Fruit fly (Drosophila melanogaster) whole organism, embryonic: ENCODE results near the gene Cdc27.

Experiments
- Bteb2 ChIP-seq: fragments of 200-800 bp; sonication (Bioruptor generic); optimal IDR thresholded peaks from 2 replicates; lab custom pipeline; 2016; ENCODE audit warnings: missing biosample characterization, missing genetic modification characterization
- CG1024 ChIP-seq: fragments of 200-800 bp; sonication (Bioruptor generic); IDR thresholded peaks from 2 replicates; pipeline ENCODE4 v1.3.6; 2022; ENCODE audit warnings: missing biosample characterization, missing genetic modification characterization
- CG10267 ChIP-seq: fragments of 200-800 bp; sonication (Bioruptor generic); optimal IDR thresholded peaks from 2 replicates; lab custom pipeline; 2018; ENCODE audit warnings: missing biosample characterization, mild to moderate bottlenecking, missing genetic modification characterization, moderate library complexity
- CG10543 ChIP-seq: fragments of 200-800 bp; sonication (Bioruptor generic); optimal IDR thresholded peaks from 3 replicates; lab custom pipeline; 2017; ENCODE audit warnings: missing biosample characterization, mild to moderate bottlenecking, missing genetic modification characterization, moderate library complexity
- CG11560 ChIP-seq: fragments of 200-800 bp; sonication (Bioruptor generic); IDR thresholded peaks from 3 replicates; pipeline ENCODE4 v1.3.6; 2022; ENCODE audit warnings: missing biosample characterization, missing genetic modification characterization
- CG12219 ChIP-seq: fragments of 200-800 bp; sonication (Bioruptor generic); optimal IDR thresholded peaks from 3 replicates; lab custom pipeline; 2018; ENCODE audit warnings: missing biosample characterization, mild to moderate bottlenecking, missing genetic modification characterization
- CG13296 ChIP-seq: fragments of 200-800 bp; sonication (Bioruptor generic); optimal IDR thresholded peaks from 3 replicates; lab custom pipeline; 2018; ENCODE audit warnings: missing biosample characterization, mild to moderate bottlenecking, missing genetic modification characterization
- CG14014 ChIP-seq: fragments of 200-800 bp; sonication (Bioruptor generic); IDR thresholded peaks from 2 replicates; pipeline ENCODE4 v1.3.6; 2022; ENCODE audit warnings: missing biosample characterization, missing genetic modification characterization
- CG14860 ChIP-seq: fragments of 200-800 bp; sonication (Bioruptor generic); IDR thresholded peaks from 3 replicates; pipeline ENCODE4 v1.3.6; 2022; ENCODE audit warnings: missing biosample characterization, missing genetic modification characterization; ENCODE audit not compliant: partially characterized antibody
- CG1602 ChIP-seq: fragments of 200-800 bp; sonication (Bioruptor generic); optimal IDR thresholded peaks from 3 replicates; lab custom pipeline; 2016; ENCODE audit warnings: missing biosample characterization, missing genetic modification characterization
- CG1647 ChIP-seq: fragments of 200-800 bp; sonication (Bioruptor generic); optimal IDR thresholded peaks from 3 replicates; lab custom pipeline; 2016; ENCODE audit warnings: missing biosample characterization, missing genetic modification characterization
- CG17359 ChIP-seq: fragments of 200-800 bp; sonication (Bioruptor generic); optimal IDR thresholded peaks from 3 replicates; lab custom pipeline; 2018; ENCODE audit warnings: missing biosample characterization, mild to moderate bottlenecking, missing genetic modification characterization, moderate library complexity
- CG2120 ChIP-seq: fragments of 200-800 bp; sonication (Bioruptor generic); optimal IDR thresholded peaks from 3 replicates; lab custom pipeline; 2016; ENCODE audit warnings: missing biosample characterization, missing genetic modification characterization
- CG30020 ChIP-seq: fragments of 200-800 bp; optimal IDR thresholded peaks from 2 replicates; lab custom pipeline; 2019; ENCODE audit warnings: missing biosample characterization, mild to moderate bottlenecking, missing genetic modification characterization, moderate library complexity
- CG30403 ChIP-seq: fragments of 200-800 bp; sonication (Bioruptor generic); optimal IDR thresholded peaks from 3 replicates; lab custom pipeline; 2016; ENCODE audit warnings: missing biosample characterization, missing genetic modification characterization
- CG3065 ChIP-seq: fragments of 200-800 bp; sonication (Bioruptor generic); optimal IDR thresholded peaks from 2 replicates; lab custom pipeline; 2016; ENCODE audit warnings: missing biosample characterization, missing genetic modification characterization
- CG34422 ChIP-seq: fragments of 200-800 bp; sonication (Bioruptor generic); IDR thresholded peaks from 3 replicates; pipeline ENCODE4 v1.3.6; 2022; ENCODE audit warnings: missing biosample characterization, missing genetic modification characterization
- CG3726 ChIP-seq: fragments of 200-800 bp; sonication (Bioruptor generic); IDR thresholded peaks from 3 replicates; pipeline ENCODE4, ENCODE4 v1.3.6; 2022; ENCODE audit warnings: missing biosample characterization, missing genetic modification characterization
- CG4820 ChIP-seq: fragments of 200-800 bp; sonication (Bioruptor generic); optimal IDR thresholded peaks from 3 replicates; lab custom pipeline; 2016; ENCODE audit warnings: missing biosample characterization, missing genetic modification characterization
- CG6765 ChIP-seq: fragments of 200-800 bp; sonication (Bioruptor generic); optimal IDR thresholded peaks from 3 replicates; lab custom pipeline; 2017; ENCODE audit warnings: missing biosample characterization, mild to moderate bottlenecking, missing genetic modification characterization
- CG6791 ChIP-seq: fragments of 200-800 bp; sonication (Bioruptor generic); IDR thresholded peaks from 3 replicates; pipeline ENCODE4 v1.3.6; 2022; ENCODE audit warnings: missing biosample characterization, missing genetic modification characterization; ENCODE audit not compliant: partially characterized antibody
- CG7271 ChIP-seq: fragments of 200-800 bp; sonication (Bioruptor generic); optimal IDR thresholded peaks from 2 replicates; lab custom pipeline; 2018; ENCODE audit warnings: missing biosample characterization, mild to moderate bottlenecking, missing genetic modification characterization, moderate library complexity
- CG7556 ChIP-seq: fragments of 200-800 bp; sonication (Bioruptor generic); optimal IDR thresholded peaks from 2 replicates; lab custom pipeline; 2017; ENCODE audit warnings: missing biosample characterization, mild to moderate bottlenecking, missing genetic modification characterization
- CG7839 ChIP-seq: fragments of 200-800 bp; sonication (Bioruptor generic); optimal IDR thresholded peaks from 3 replicates; lab custom pipeline; 2018; ENCODE audit warnings: missing biosample characterization, mild to moderate bottlenecking, missing genetic modification characterization, moderate library complexity
- CG7928 ChIP-seq: fragments of 200-800 bp; sonication (Bioruptor generic); optimal IDR thresholded peaks from 2 replicates; lab custom pipeline; 2017; ENCODE audit warnings: missing biosample characterization, mild to moderate bottlenecking, missing genetic modification characterization
- CG8478 ChIP-seq: fragments of >200 bp; optimal IDR thresholded peaks from 2 replicates; lab custom pipeline; 2018
- CG8944 ChIP-seq: fragments of 200-800 bp; sonication (Bioruptor generic); optimal IDR thresholded peaks from 3 replicates; lab custom pipeline; 2016; ENCODE audit warnings: missing biosample characterization, missing genetic modification characterization
- CG9932 ChIP-seq: fragments of 200-800 bp; sonication (Bioruptor generic); IDR thresholded peaks from 2 replicates; pipeline ENCODE4 v1.3.6; 2022; ENCODE audit warnings: missing biosample characterization, missing genetic modification characterization
- Dp ChIP-seq: fragments of 200-800 bp; sonication (Bioruptor generic); optimal IDR thresholded peaks from 2 replicates; lab custom pipeline; 2018; ENCODE audit warnings: missing biosample characterization, mild to moderate bottlenecking, missing genetic modification characterization, moderate library complexity
- NC2α ChIP-seq: fragments of 200-800 bp; sonication (Bioruptor generic); optimal IDR thresholded peaks from 2 replicates; lab custom pipeline; 2016; ENCODE audit warnings: missing biosample characterization, missing genetic modification characterization
- Neu2 ChIP-seq: fragments of 200-800 bp; sonication (Bioruptor generic); optimal IDR thresholded peaks from 3 replicates; lab custom pipeline; 2016; ENCODE audit warnings: missing biosample characterization, missing genetic modification characterization, borderline replicate concordance
- Nf-YC ChIP-seq: fragments of 200-800 bp; optimal IDR thresholded peaks from 3 replicates; lab custom pipeline; 2019; ENCODE audit warnings: missing biosample characterization, mild to moderate bottlenecking, missing genetic modification characterization, moderate library complexity
- Sry-δ ChIP-seq: fragments of 200-800 bp; sonication (Bioruptor generic); optimal IDR thresholded peaks from 2 replicates; lab custom pipeline; 2016; ENCODE audit warnings: missing biosample characterization, missing genetic modification characterization
- bab2 ChIP-seq: fragments of 200-800 bp; sonication (Bioruptor generic); optimal IDR thresholded peaks from 2 replicates; lab custom pipeline; 2016; ENCODE audit warnings: missing biosample characterization, missing genetic modification characterization
- bcd ChIP-seq: fragments of 200-800 bp; sonication (Bioruptor generic); optimal IDR thresholded peaks from 2 replicates; lab custom pipeline; 2017; ENCODE audit warnings: missing biosample characterization, mild to moderate bottlenecking, missing genetic modification characterization
- cad ChIP-seq: fragments of >200 bp; optimal IDR thresholded peaks from 2 replicates; lab custom pipeline; 2017; ENCODE audit warnings: missing biosample characterization, missing genetic modification characterization
- dmrt99B ChIP-seq: fragments of 200-800 bp; sonication (Bioruptor generic); optimal IDR thresholded peaks from 2 replicates; lab custom pipeline; 2018; ENCODE audit warnings: missing biosample characterization, mild to moderate bottlenecking, missing genetic modification characterization, moderate library complexity
- ewg ChIP-seq: fragments of 200-800 bp; sonication (Bioruptor generic); optimal IDR thresholded peaks from 3 replicates; lab custom pipeline; 2017; ENCODE audit warnings: mild to moderate bottlenecking, missing biosample characterization, missing genetic modification reagents, missing genetic modification characterization
- hbn ChIP-seq: fragments of 200-800 bp; sonication (Bioruptor generic); IDR thresholded peaks from 2 replicates; pipeline ENCODE4 v1.3.6; 2022; ENCODE audit warnings: missing biosample characterization, missing genetic modification characterization; ENCODE audit not compliant: partially characterized antibody
- her ChIP-seq: fragments of 200-800 bp; sonication (Bioruptor generic); optimal IDR thresholded peaks from 2 replicates; lab custom pipeline; 2016; ENCODE audit warnings: missing biosample characterization, missing genetic modification characterization
- kay ChIP-seq: fragments of 200-800 bp; sonication (Bioruptor generic); optimal IDR thresholded peaks from 2 replicates; lab custom pipeline; 2016; ENCODE audit warnings: missing biosample characterization, missing genetic modification characterization
- lbe ChIP-seq: fragments of 200-800 bp; sonication (Bioruptor generic); optimal IDR thresholded peaks from 2 replicates; lab custom pipeline; 2016; ENCODE audit warnings: missing biosample characterization, mild to moderate bottlenecking, missing genetic modification characterization
- maf-S ChIP-seq: fragments of 200-800 bp; sonication (Bioruptor generic); optimal IDR thresholded peaks from 2 replicates; lab custom pipeline; 2016; ENCODE audit warnings: missing biosample characterization, missing genetic modification characterization
- otp ChIP-seq: fragments of 200-800 bp; sonication (Bioruptor generic); IDR thresholded peaks from 3 replicates; pipeline ENCODE4, ENCODE4 v1.3.6; 2022; ENCODE audit warnings: missing biosample characterization, missing genetic modification characterization
- pan ChIP-seq, 4 experiments: fragments of >200 bp in 3 of 4; fragments of 200-800 bp in 1 of 4; sonication (Bioruptor generic) in 1 of 4; optimal IDR thresholded peaks in 3 of 4; IDR thresholded peaks in 1 of 4; 2 replicates each; pipeline versions ENCODE4 v1.3.6 to Lab custom; 2017 to 2022; ENCODE audit warnings: missing biosample characterization in 2 of 4, missing genetic modification characterization in 2 of 4, mixed read lengths in 1 of 4
- rib ChIP-seq: fragments of 200-800 bp; sonication (Bioruptor generic); IDR thresholded peaks from 2 replicates; pipeline ENCODE4 v1.3.6; 2022; ENCODE audit warnings: missing biosample characterization, missing genetic modification characterization
- sens ChIP-seq: fragments of 200-800 bp; sonication (Bioruptor generic); peaks from one replicate; lab custom pipeline; 2016; ENCODE audit warnings: missing biosample characterization, missing genetic modification characterization
- so ChIP-seq: fragments of 200-800 bp; sonication (Bioruptor generic); IDR thresholded peaks from 3 replicates; pipeline ENCODE4 v1.3.6; 2022; ENCODE audit warnings: missing biosample characterization, missing genetic modification characterization
- tio ChIP-seq: fragments of 200-800 bp; sonication (Bioruptor generic); optimal IDR thresholded peaks from 2 replicates; lab custom pipeline; 2017; ENCODE audit warnings: missing biosample characterization, missing genetic modification characterization, inconsistent platforms
- tx ChIP-seq: fragments of 200-800 bp; sonication (Bioruptor generic); optimal IDR thresholded peaks from 2 replicates; lab custom pipeline; 2016; ENCODE audit warnings: missing biosample characterization, missing genetic modification characterization
- vvl ChIP-seq: fragments of 200-800 bp; sonication (Bioruptor generic); IDR thresholded peaks from 2 replicates; pipeline ENCODE4 v1.3.6; 2022; ENCODE audit warnings: missing biosample characterization, missing genetic modification characterization

Cdc27 gene

DNA sequence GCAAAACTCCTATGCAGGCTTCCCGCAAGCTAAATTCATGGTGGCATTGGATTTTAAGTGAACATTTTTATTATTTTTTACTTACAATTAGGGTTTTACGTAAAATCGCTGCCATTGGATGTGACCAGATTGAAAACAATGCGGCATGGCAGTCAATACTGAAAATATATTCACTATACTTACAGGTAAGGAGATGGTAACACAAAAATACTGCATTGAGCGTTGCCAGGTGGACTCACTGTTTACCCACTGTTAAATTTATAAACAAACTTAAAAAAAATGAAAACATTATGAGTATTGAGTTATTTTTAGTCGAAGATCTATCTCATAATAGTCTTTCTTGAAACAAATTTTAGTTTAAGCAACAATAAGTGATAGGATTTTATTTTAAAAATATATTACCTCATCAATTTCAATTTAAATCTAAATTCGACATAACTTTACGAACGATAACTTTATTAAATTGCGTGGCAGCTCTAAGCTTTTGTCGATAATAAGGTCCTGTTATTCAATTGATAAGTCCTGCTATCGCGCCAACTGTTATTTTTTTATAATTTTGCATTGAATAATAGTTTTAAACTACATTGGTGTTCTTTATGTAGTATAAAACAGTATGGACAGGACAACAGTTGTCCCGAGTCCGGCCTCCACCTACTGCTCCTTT lies 5.2 kb downstream of the Cdc27 start, which contains the start of the genes mRpL50 and mei-P22 (continued):
- TF ChIP-seq CG4820, result no peak
- no peak for TF ChIP-seq CG8944 (GFP tag; lab: Kevin White, UChicago)
- TF ChIP-seq kay, result no peak
- no peak for TF ChIP-seq otp (GFP tag; lab: Robert Waterston, UW)
- no peak for TF ChIP-seq Neu2 (GFP tag; lab: Kevin White, UChicago)
- no peak for TF ChIP-seq hbn (GFP tag; lab: Robert Waterston, UW)
- TF ChIP-seq CG6791 (GFP tag; lab: Robert Waterston, UW), result 0 out of 3 replicates have a peak, but pooled peaks have one; percentile 38
- no peak for TF ChIP-seq pan (optimal IDR thresholded peaks at IDR 0.05; lab: Kevin White, UChicago)
- TF ChIP-seq pan (GFP tag; optimal IDR thresholded peaks at IDR 0.05 in 1 of 2, IDR thresholded peaks at IDR 0.05 in 1 of 2), result no peak
- no peak for TF ChIP-seq rib (GFP tag; lab: Robert Waterston, UW)
- TF ChIP-seq CG1024 (GFP tag; lab: Robert Waterston, UW), result no peak
- TF ChIP-seq CG17359 (tag; lab: Kevin White, UChicago), result no peak
- TF ChIP-seq CG3726, result no peak
- peak; percentile 46 for TF ChIP-seq CG10267 (tag; lab: Kevin White, UChicago)
- peak; percentile 50 for TF ChIP-seq CG30020
- peak; percentile 28 for TF ChIP-seq CG7839 (tag; lab: Kevin White, UChicago)
- TF ChIP-seq CG9932 (GFP tag; lab: Robert Waterston, UW), result peak; percentile 71
- TF ChIP-seq CG13296, result no peak
- no peak for TF ChIP-seq dmrt99B (tag; lab: Kevin White, UChicago)
- no peak for TF ChIP-seq tx (GFP tag; lab: Kevin White, UChicago)
- peak; percentile 46 for TF ChIP-seq Dp (GFP tag; lab: Kevin White, UChicago)
- TF ChIP-seq bcd (GFP tag; lab: Kevin White, UChicago), result no peak
- TF ChIP-seq CG7271 (tag; lab: Kevin White, UChicago), result no peak
- TF ChIP-seq Bteb2, result peak; percentile 41
- no peak for TF ChIP-seq tio (GFP tag; lab: Kevin White, UChicago)
- no peak; the same call in 1 of the 2 replicates for TF ChIP-seq vvl (GFP tag; lab: Robert Waterston, UW)
- peak; percentile 8 for TF ChIP-seq CG1647 (GFP tag; lab: Kevin White, UChicago)
- peak; percentile 25 for TF ChIP-seq bab2 (GFP tag; lab: Kevin White, UChicago)
- TF ChIP-seq CG10543 (GFP tag; lab: Kevin White, UChicago), result no peak
- TF ChIP-seq Nf-YC (tag; lab: Kevin White, UChicago), result peak; percentile 36
- TF ChIP-seq maf-S, result no peak
- TF ChIP-seq CG11560, result no peak
- TF ChIP-seq CG12219 (GFP tag; lab: Kevin White, UChicago), result no peak
- TF ChIP-seq ewg (GFP tag; lab: Kevin White, UChicago), result no peak
- peak; percentile 5 for TF ChIP-seq CG1602 (GFP tag; lab: Kevin White, UChicago)
- TF ChIP-seq cad (GFP tag; lab: Kevin White, UChicago), result no peak
- no peak for TF ChIP-seq CG14014 (GFP tag; lab: Robert Waterston, UW)
- TF ChIP-seq CG30403 (GFP tag; lab: Kevin White, UChicago), result peak; percentile 27
- no peak for TF ChIP-seq CG34422 (GFP tag; lab: Robert Waterston, UW)
- TF ChIP-seq so (GFP tag; lab: Robert Waterston, UW), result no peak
- peak; percentile 55 for TF ChIP-seq CG2120 (GFP tag; lab: Kevin White, UChicago)
- peak; percentile 33 for TF ChIP-seq Sry-δ (GFP tag; lab: Kevin White, UChicago)
- TF ChIP-seq her (GFP tag; lab: Kevin White, UChicago), result no peak
- no peak for TF ChIP-seq CG14860
- TF ChIP-seq NC2α, result no peak
- TF ChIP-seq sens (GFP tag; lab: Kevin White, UChicago), result peak; percentile 84
- no peak for TF ChIP-seq CG6765 (GFP tag; lab: Kevin White, UChicago)
- TF ChIP-seq CG8478 (lab: Kevin White, UChicago), result no peak
- TF ChIP-seq CG7556 (GFP tag; lab: Kevin White, UChicago), result no peak
- no peak for TF ChIP-seq CG7928 (GFP tag; lab: Kevin White, UChicago)
- no peak for TF ChIP-seq CG3065 (GFP tag; lab: Kevin White, UChicago)
- peak; percentile 20 for TF ChIP-seq lbe (GFP tag; lab: Kevin White, UChicago)
